Worm (Caenorhabditis elegans) whole organism, L4 larva: Measurements from ENCODE around the gene teg-1.

Experiments used
- fos-1 ChIP-seq: fragments of 150-350 bp; optimal IDR thresholded peaks from 2 replicates; lab custom pipeline; 2014; ENCODE audit warnings: missing biosample characterization, missing genetic modification characterization
- nhr-28 ChIP-seq: fragments of 150-350 bp; optimal IDR thresholded peaks from 2 replicates; lab custom pipeline; 2014; ENCODE audit warnings: missing biosample characterization, missing genetic modification characterization

- TF ChIP-seq fos-1 (tag; lab: Kevin White, UChicago) = no peak
- no peak for TF ChIP-seq nhr-28 (tag; lab: Kevin White, UChicago)
Observed at ce11 chrIII:11358273-11358672, 40.2 kb upstream of the teg-1 start.
